Fruit fly (Drosophila melanogaster): ENCODE results near the gene CG9123.

CG9123 gene

dm6 chrX:15312074-15312881 is 29.6 kb downstream of the CG9123 start (continued):
- TF ChIP-seq fd59A (GFP tag; optimal IDR thresholded peaks at IDR 0.05), result peak; percentile 45
- TF ChIP-seq Hr38 (GFP tag; optimal IDR thresholded peaks at IDR 0.05), result no peak
- peak; percentile 58 for TF ChIP-seq lz (GFP tag; optimal IDR thresholded peaks at IDR 0.05)
- TF ChIP-seq eg (GFP tag; IDR thresholded peaks at IDR 0.05), result peak; percentile 68
- TF ChIP-seq CG8119 (GFP tag; IDR thresholded peaks at IDR 0.05), result peak; percentile 49; the same call in 1 of the 3 replicates
- TF ChIP-seq Met (GFP tag; optimal IDR thresholded peaks at IDR 0.05), result peak; percentile 53
- peak; percentile 52 for TF ChIP-seq Gug (GFP tag; IDR thresholded peaks at IDR 0.05)
- TF ChIP-seq CG34406 (GFP tag; optimal IDR thresholded peaks at IDR 0.05), result peak; percentile 65
- peak; percentile 49; the same call in 1 of the 2 replicates for TF ChIP-seq CG15336 (GFP tag; IDR thresholded peaks at IDR 0.05)
- TF ChIP-seq pdm3 (GFP tag; optimal IDR thresholded peaks at IDR 0.05), result peak; percentile 62

dm6 chrX:15309918-15310317 is 32.0 kb downstream of the CG9123 start:
- no peak for TF ChIP-seq CG1621 (tag; optimal IDR thresholded peaks at IDR 0.05)
- TF ChIP-seq net (GFP tag; optimal IDR thresholded peaks at IDR 0.05), result no peak
- TF ChIP-seq ss (GFP tag; optimal IDR thresholded peaks at IDR 0.05), result no peak
- TF ChIP-seq CG9139 (GFP tag; optimal IDR thresholded peaks at IDR 0.05), result no peak

- TF ChIP-seq salr (GFP tag; optimal IDR thresholded peaks at IDR 0.05) (no peak), Ets21C (GFP tag; optimal IDR thresholded peaks at IDR 0.05) (no peak), fd59A (GFP tag; optimal IDR thresholded peaks at IDR 0.05) (no peak), CG11294 (GFP tag; IDR thresholded peaks at IDR 0.05) (no peak), achi (GFP tag; optimal IDR thresholded peaks at IDR 0.05) (no peak), topi (GFP tag; optimal IDR thresholded peaks at IDR 0.05) (no peak), CG6792 (GFP tag; optimal IDR thresholded peaks at IDR 0.05) (no peak), CG8119 (GFP tag; IDR thresholded peaks at IDR 0.05) (no peak), CG6276 (GFP tag; optimal IDR thresholded peaks at IDR 0.05) (peak; percentile 1), Eip93F (GFP tag; optimal IDR thresholded peaks at IDR 0.05) (no peak), CG8319 (GFP tag; optimal IDR thresholded peaks at IDR 0.05) (no peak), CG15336 (GFP tag; IDR thresholded peaks at IDR 0.05) (no peak), vri (GFP tag; optimal IDR thresholded peaks at IDR 0.05) (peak; percentile 21), CG6854 (GFP tag; optimal IDR thresholded peaks at IDR 0.05) (no peak), CG4318 (GFP tag; optimal IDR thresholded peaks at IDR 0.05) (no peak), CG34406 (GFP tag; optimal IDR thresholded peaks at IDR 0.05) (no peak), Eip78C (GFP tag) (peak; percentile 42), dac (GFP tag; optimal IDR thresholded peaks at IDR 0.05) (no peak), CG10669 (GFP tag; optimal IDR thresholded peaks at IDR 0.05) (no peak)
Measured at dm6 chrX:15308456-15308954, 33.4 kb downstream of the CG9123 start.

- TF ChIP-seq svp (GFP tag) (peak; percentile 77), eg (GFP tag; IDR thresholded peaks at IDR 0.05) (no peak), CG32006 (GFP tag; optimal IDR thresholded peaks at IDR 0.05) (no peak), Eip78C (GFP tag) (peak; percentile 33), pdm3 (GFP tag; optimal IDR thresholded peaks at IDR 0.05) (no peak), fkh (GFP tag; optimal IDR thresholded peaks at IDR 0.05) (peak; percentile 51), CG6808 (GFP tag; optimal IDR thresholded peaks at IDR 0.05) (no peak), net (GFP tag; optimal IDR thresholded peaks at IDR 0.05) (no peak)
Measured at dm6 chrX:15307485-15308138, 34.3 kb downstream of the CG9123 start.

Data from whole organism, prepupa.